Fruit fly (Drosophila melanogaster) whole organism, wandering third instar larva: ENCODE data around the gene Kap-alpha1.

Experiments
- Jra ChIP-seq: sonication (Bioruptor generic); optimal IDR thresholded peaks from 2 replicates; lab custom pipeline; 2016; ENCODE audit warnings: missing biosample characterization, missing genetic modification characterization
- fru ChIP-seq: fragments of 200-800 bp; sonication (Bioruptor generic); optimal IDR thresholded peaks from 3 replicates; lab custom pipeline; 2016; ENCODE audit warnings: missing biosample characterization, mild to moderate bottlenecking, missing genetic modification characterization
- woc ChIP-seq: sonication (Bioruptor generic); optimal IDR thresholded peaks from 2 replicates; lab custom pipeline; 2016; ENCODE audit warnings: missing biosample characterization, mild to moderate bottlenecking, missing genetic modification characterization

DNA sequence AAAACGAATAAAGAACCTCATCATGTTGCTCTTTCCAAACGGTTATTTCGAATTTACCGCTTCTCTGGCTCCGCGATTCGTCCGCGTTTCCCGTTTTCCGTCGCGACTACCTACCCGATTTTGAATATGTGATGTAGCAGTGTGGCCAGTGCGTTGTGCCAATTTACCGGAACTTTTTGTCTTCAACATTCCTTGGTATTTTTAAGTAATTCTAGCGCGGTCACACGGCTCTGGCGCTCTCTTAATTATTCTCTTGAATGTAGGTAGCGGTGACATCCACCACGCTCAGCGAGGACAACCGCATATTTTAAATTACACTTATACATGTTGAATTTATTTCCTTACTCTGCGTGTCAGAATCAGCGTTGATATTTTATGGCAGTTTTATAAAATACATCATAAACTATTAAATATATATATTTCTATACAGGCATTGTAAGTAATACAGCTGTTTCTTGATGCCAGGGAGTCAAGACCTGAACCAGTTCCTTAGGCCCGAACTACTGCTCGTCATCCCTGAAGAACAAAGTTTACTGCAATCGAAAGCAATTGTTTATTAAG lies 13.5 kb upstream of the Kap-alpha1 start, which contains the start of the genes CG42637, Gyc76C and SREBP:
- no peak for TF ChIP-seq Jra (GFP tag; lab: Kevin White, UChicago)
- peak; percentile 14 for TF ChIP-seq fru (GFP tag; lab: Kevin White, UChicago)
- no peak for TF ChIP-seq woc (GFP tag; lab: Kevin White, UChicago)
